Fruit fly (Drosophila melanogaster): ENCODE measurements around the gene CG9641.

Gene CG9641

DNA sequence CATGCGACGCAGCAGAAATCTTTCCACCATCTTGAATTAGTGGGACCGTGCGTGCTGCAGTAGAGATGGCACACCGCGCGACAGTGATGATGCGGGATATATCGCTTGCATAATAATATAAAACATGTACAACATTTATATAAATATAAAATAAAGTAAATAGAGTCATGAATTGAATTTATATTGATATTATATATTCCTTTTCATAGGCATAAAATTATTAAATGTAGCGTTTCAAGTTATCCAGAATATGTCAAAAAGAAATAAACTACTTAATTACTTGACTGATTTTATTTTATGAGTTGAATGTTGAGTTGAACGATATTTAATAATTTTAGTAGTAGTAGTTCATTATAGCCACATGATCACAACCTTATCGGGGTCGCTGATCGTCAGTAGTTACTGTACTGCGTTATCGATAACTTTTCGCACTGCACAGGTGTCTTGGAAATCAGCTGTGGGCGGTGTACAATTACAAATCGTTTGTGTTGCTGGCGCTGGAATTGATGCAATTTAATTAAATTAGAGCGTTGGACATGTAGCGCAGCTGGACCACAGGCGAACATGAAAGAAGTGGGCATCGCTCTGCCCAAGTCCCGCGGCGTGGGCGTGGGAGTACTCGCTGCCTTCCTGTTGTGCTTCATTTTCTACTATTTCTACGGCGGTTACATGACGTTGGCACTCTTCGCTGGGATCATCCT lies 11.2 kb upstream of the CG9641 start, which contains the start of the genes Chd1 and Bem46 (continued):
- TF ChIP-seq psq (GFP tag; optimal IDR thresholded peaks at IDR 0.05) (peak; percentile 61), sc (optimal IDR thresholded peaks at IDR 0.05) (no peak), sc (GFP tag; optimal IDR thresholded peaks at IDR 0.05) (no peak), CG10565 (GFP tag; optimal IDR thresholded peaks at IDR 0.05) (peak; percentile 19), eve (GFP tag; optimal IDR thresholded peaks at IDR 0.05) (no peak), HLHmδ (GFP tag; optimal IDR thresholded peaks at IDR 0.05) (no peak), Trl (optimal IDR thresholded peaks at IDR 0.05) (no peak), Trl (GFP tag; optimal IDR thresholded peaks at IDR 0.05) (peak; percentile 58), CG9215 (GFP tag; IDR thresholded peaks at IDR 0.05) (peak; percentile 88), CG5180 (GFP tag; optimal IDR thresholded peaks at IDR 0.05) (no peak), CG34376 (GFP tag; optimal IDR thresholded peaks at IDR 0.05) (no peak), CG16863 (GFP tag; optimal IDR thresholded peaks at IDR 0.05) (peak; percentile 50), CG10654 (GFP tag; optimal IDR thresholded peaks at IDR 0.05) (peak; percentile 85), jigr1 (GFP tag; IDR thresholded peaks at IDR 0.05) (no peak; the same call in none of the 3 replicates), HLH4C (GFP tag; IDR thresholded peaks at IDR 0.05; ENCODE audit: partially characterized antibody) (no peak), NC2β (GFP tag; optimal IDR thresholded peaks at IDR 0.05) (peak; percentile 48), Tbp (GFP tag; optimal IDR thresholded peaks at IDR 0.05) (no peak), Dref (GFP tag; IDR thresholded peaks at IDR 0.05) (peak; percentile 65), gcm2 (GFP tag; optimal IDR thresholded peaks at IDR 0.05) (peak; percentile 52), insv (GFP tag; optimal IDR thresholded peaks at IDR 0.05) (peak in 1 of 2 experiments; percentile 54), ato (GFP tag; IDR thresholded peaks at IDR 0.05; ENCODE audit: partially characterized antibody) (no peak), CG14860 (GFP tag; IDR thresholded peaks at IDR 0.05; ENCODE audit: partially characterized antibody) (no peak), Asciz (GFP tag; optimal IDR thresholded peaks at IDR 0.05) (no peak), CG10147 (GFP tag; optimal IDR thresholded peaks at IDR 0.05) (peak; percentile 87), Fer3 (tag; optimal IDR thresholded peaks at IDR 0.05) (peak; percentile 86), Chrac-16 (GFP tag; optimal IDR thresholded peaks at IDR 0.05) (peak; percentile 90), Jarid2 (GFP tag; optimal IDR thresholded peaks at IDR 0.05) (no peak), CG14667 (GFP tag; IDR thresholded peaks at IDR 0.05) (peak; percentile 83), grn (GFP tag; optimal IDR thresholded peaks at IDR 0.05) (no peak), CG8281 (tag; optimal IDR thresholded peaks at IDR 0.05) (no peak), phol (tag; optimal IDR thresholded peaks at IDR 0.05) (peak; percentile 100), CG8359 (GFP tag; optimal IDR thresholded peaks at IDR 0.05; ENCODE audit: borderline replicate concordance) (peak; percentile 40), sr (GFP tag; IDR thresholded peaks at IDR 0.05) (peak; percentile 48; the same call in 2 of the 3 replicates), Oli (tag; optimal IDR thresholded peaks at IDR 0.05) (peak; percentile 81), ken (GFP tag; IDR thresholded peaks at IDR 0.05) (peak; percentile 83), CG2712 (tag; optimal IDR thresholded peaks at IDR 0.05) (peak; percentile 92), Pdp1 (GFP tag; optimal IDR thresholded peaks at IDR 0.05) (peak; percentile 79 to 82), CG3281 (GFP tag; optimal IDR thresholded peaks at IDR 0.05) (peak; percentile 81), CG8388 (GFP tag; optimal IDR thresholded peaks at IDR 0.05) (peak; percentile 91), CG10959 (GFP tag; IDR thresholded peaks at IDR 0.05) (0 out of 2 replicates have a peak, but pooled peaks have one; percentile 33), CG9797 (GFP tag; optimal IDR thresholded peaks at IDR 0.05) (peak; percentile 83), CG4282 (GFP tag; optimal IDR thresholded peaks at IDR 0.05) (no peak), CG12769 (tag; optimal IDR thresholded peaks at IDR 0.05) (no peak), fd102C (GFP tag; optimal IDR thresholded peaks at IDR 0.05) (no peak), CG18262 (tag; optimal IDR thresholded peaks at IDR 0.05) (peak; percentile 88), Blimp-1 (GFP tag; optimal IDR thresholded peaks at IDR 0.05) (no peak), nom (GFP tag; optimal IDR thresholded peaks at IDR 0.05) (peak; percentile 32), CG7839 (tag; optimal IDR thresholded peaks at IDR 0.05) (peak; percentile 88), trem (tag; optimal IDR thresholded peaks at IDR 0.05) (peak; percentile 83)

All from whole organism, embryonic.